Fruit fly (Drosophila melanogaster) whole organism, adult: ENCODE measurements around the gene CG15536.

Source experiments
- CG11617 ChIP-seq: fragments of 200-800 bp; sonication (Bioruptor generic); optimal IDR thresholded peaks from 2 replicates; lab custom pipeline; 2017; ENCODE audit warnings: mild to moderate bottlenecking, missing biosample characterization, missing genetic modification reagents, missing genetic modification characterization
- CG12768 ChIP-seq: fragments of 200-800 bp; sonication (Bioruptor generic); optimal IDR thresholded peaks from 2 replicates; lab custom pipeline; 2017; ENCODE audit warnings: missing biosample characterization, missing genetic modification characterization, mild to moderate bottlenecking, moderate library complexity, missing genetic modification reagents
- CG14711 ChIP-seq: fragments of 200-800 bp; sonication (Bioruptor generic); optimal IDR thresholded peaks from 2 replicates; lab custom pipeline; 2018; ENCODE audit warnings: missing biosample characterization, mild to moderate bottlenecking, missing genetic modification characterization, moderate library complexity
- CG1620 ChIP-seq: fragments of 200-800 bp; sonication (Bioruptor generic); optimal IDR thresholded peaks from 2 replicates; lab custom pipeline; 2016; ENCODE audit warnings: missing biosample characterization, missing genetic modification characterization
- CG33017 ChIP-seq: fragments of 200-800 bp; sonication (Bioruptor generic); optimal IDR thresholded peaks from 2 replicates; lab custom pipeline; 2018; ENCODE audit warnings: missing biosample characterization, mild to moderate bottlenecking, missing genetic modification characterization, moderate library complexity
- CG5204 ChIP-seq: fragments of 200-800 bp; sonication (Bioruptor generic); optimal IDR thresholded peaks from 2 replicates; lab custom pipeline; 2016; ENCODE audit warnings: missing biosample characterization, missing genetic modification characterization
- CG7045 ChIP-seq: fragments of 200-800 bp; sonication (Bioruptor generic); optimal IDR thresholded peaks from 2 replicates; lab custom pipeline; 2017; ENCODE audit warnings: missing biosample characterization, mild to moderate bottlenecking, missing genetic modification characterization
- CG7101 ChIP-seq: fragments of 200-800 bp; sonication (Bioruptor generic); optimal IDR thresholded peaks from 2 replicates; lab custom pipeline; 2018; ENCODE audit warnings: missing biosample characterization, mild to moderate bottlenecking, missing genetic modification characterization, moderate library complexity
- Clk ChIP-seq: fragments of 200-800 bp; sonication (Bioruptor generic); optimal IDR thresholded peaks from 2 replicates; lab custom pipeline; 2017; ENCODE audit warnings: missing biosample characterization, missing genetic modification characterization
- Crg-1 ChIP-seq: fragments of 200-800 bp; sonication (Bioruptor generic); optimal IDR thresholded peaks from 2 replicates; lab custom pipeline; 2016; ENCODE audit warnings: missing biosample characterization, missing genetic modification characterization
- Hr96 ChIP-seq: fragments of 200-800 bp; sonication (Bioruptor generic); optimal IDR thresholded peaks from 2 replicates; lab custom pipeline; 2016; ENCODE audit warnings: missing biosample characterization, missing genetic modification characterization
- Mnt ChIP-seq: fragments of 200-800 bp; sonication (Bioruptor generic); optimal IDR thresholded peaks from 2 replicates; lab custom pipeline; 2016; ENCODE audit warnings: missing biosample characterization, mild to moderate bottlenecking, missing genetic modification characterization
- bab1 ChIP-seq: fragments of 200-800 bp; sonication (Bioruptor generic); optimal IDR thresholded peaks from 3 replicates; lab custom pipeline; 2019; ENCODE audit warnings: missing biosample characterization, mild to moderate bottlenecking, missing genetic modification characterization, moderate library complexity
- cic ChIP-seq: fragments of 200-800 bp; sonication (Bioruptor generic); optimal IDR thresholded peaks from 2 replicates; lab custom pipeline; 2017; ENCODE audit warnings: missing biosample characterization, mild to moderate bottlenecking, missing genetic modification characterization, moderate library complexity
- cnc ChIP-seq, 2 experiments: fragments of >200 bp; optimal IDR thresholded peaks; 2 replicates each; lab custom pipeline; 2017
- kay ChIP-seq: fragments of 200-800 bp; sonication (Bioruptor generic); peaks from one replicate; lab custom pipeline; 2016; ENCODE audit warnings: missing biosample characterization, missing genetic modification characterization, borderline replicate concordance
- ovo ChIP-seq: fragments of 200-800 bp; sonication (Bioruptor generic); optimal IDR thresholded peaks from 2 replicates; lab custom pipeline; 2016; ENCODE audit warnings: missing biosample characterization, missing genetic modification characterization
- pad ChIP-seq: fragments of 200-800 bp; sonication (Bioruptor generic); optimal IDR thresholded peaks from 3 replicates; lab custom pipeline; 2017; ENCODE audit warnings: missing biosample characterization, missing genetic modification characterization, mild to moderate bottlenecking, moderate library complexity, missing genetic modification reagents
- tj ChIP-seq: fragments of 200-800 bp; sonication (Bioruptor generic); optimal IDR thresholded peaks from 3 replicates; lab custom pipeline; 2017; ENCODE audit warnings: missing biosample characterization, mild to moderate bottlenecking, missing genetic modification characterization, moderate library complexity
- toe ChIP-seq: fragments of 200-800 bp; sonication (Bioruptor generic); optimal IDR thresholded peaks from 2 replicates; lab custom pipeline; 2016; ENCODE audit warnings: missing biosample characterization, missing genetic modification characterization

Gene CG15536

dm6 chr3R:30431258-30432114, 6.5 kb upstream of the CG15536 start, which contains the start of gene CG15534:
Gene CG15534, plus strand, starts transcription at chr3R:30432064.
- TF ChIP-seq toe (GFP tag; lab: Kevin White, UChicago) (no peak), CG11617 (GFP tag; lab: Kevin White, UChicago) (no peak), bab1 (GFP tag; lab: Kevin White, UChicago) (no peak), Hr96 (GFP tag; lab: Kevin White, UChicago) (no peak), cnc (optimal IDR thresholded peaks at IDR 0.05; lab: Kevin White, UChicago) (no peak), Crg-1 (no peak), tj (GFP tag; lab: Kevin White, UChicago) (no peak), pad (GFP tag; lab: Kevin White, UChicago) (no peak), CG1620 (GFP tag; lab: Kevin White, UChicago) (no peak), CG5204 (no peak), CG7045 (GFP tag; lab: Kevin White, UChicago) (no peak), Mnt (no peak), cic (no peak), CG12768 (GFP tag; lab: Kevin White, UChicago) (no peak), CG7101 (tag; lab: Kevin White, UChicago) (no peak), Clk (no peak), CG14711 (no peak)

dm6 chr3R:30428459-30428858, 3.5 kb upstream of the CG15536 start, which contains the start of gene CG15533:
Gene CG15533, plus strand, starts transcription at chr3R:30428820.
- TF ChIP-seq CG7101 (tag; lab: Kevin White, UChicago) = no peak
- TF ChIP-seq Mnt = no peak
- TF ChIP-seq Crg-1 = no peak
- TF ChIP-seq Hr96 (GFP tag; lab: Kevin White, UChicago) = no peak
- no peak for TF ChIP-seq toe (GFP tag; lab: Kevin White, UChicago)
- TF ChIP-seq CG7045 (GFP tag; lab: Kevin White, UChicago) = no peak
- TF ChIP-seq pad (GFP tag; lab: Kevin White, UChicago) = no peak
- TF ChIP-seq CG1620 (GFP tag; lab: Kevin White, UChicago) = no peak
- TF ChIP-seq CG14711 = no peak
- no peak for TF ChIP-seq kay
- no peak for TF ChIP-seq CG12768 (GFP tag; lab: Kevin White, UChicago)
- TF ChIP-seq cnc (optimal IDR thresholded peaks at IDR 0.05; lab: Kevin White, UChicago) = no peak
- TF ChIP-seq ovo (GFP tag; lab: Kevin White, UChicago) = no peak

- peak; percentile 23 for TF ChIP-seq CG7045 (GFP tag; lab: Kevin White, UChicago)
- peak; percentile 13 for TF ChIP-seq CG33017 (tag; lab: Kevin White, UChicago)
- no peak for TF ChIP-seq ovo (GFP tag; lab: Kevin White, UChicago)
- peak; percentile 47 for TF ChIP-seq Hr96 (GFP tag; lab: Kevin White, UChicago)
- peak; percentile 83 for TF ChIP-seq CG12768 (GFP tag; lab: Kevin White, UChicago)
- TF ChIP-seq CG1620 (GFP tag; lab: Kevin White, UChicago) = peak; percentile 1
- peak; percentile 80 for TF ChIP-seq toe (GFP tag; lab: Kevin White, UChicago)
- TF ChIP-seq tj (GFP tag; lab: Kevin White, UChicago) = peak; percentile 15
- no peak for TF ChIP-seq CG14711
- peak; percentile 55 for TF ChIP-seq CG5204
- TF ChIP-seq bab1 (GFP tag; lab: Kevin White, UChicago) = peak; percentile 67
- TF ChIP-seq Crg-1 = no peak
- TF ChIP-seq kay = no peak
- peak; percentile 36 for TF ChIP-seq CG11617 (GFP tag; lab: Kevin White, UChicago)
- peak; percentile 39 for TF ChIP-seq Mnt
- TF ChIP-seq cic = peak; percentile 46
- TF ChIP-seq cnc (optimal IDR thresholded peaks at IDR 0.05; lab: Kevin White, UChicago) = no peak
- no peak for TF ChIP-seq pad (GFP tag; lab: Kevin White, UChicago)
- no peak for TF ChIP-seq CG7101 (tag; lab: Kevin White, UChicago)
- no peak for TF ChIP-seq Clk
These were observed 2.9 kb upstream of the CG15536 start, which contains the start of gene CG2218 for dm6 chr3R:30427805-30428359. Gene CG2218, minus strand, starts transcription at chr3R:30428276.

- TF ChIP-seq Clk (no peak), cic (no peak)
These were observed 1.7 kb upstream of the CG15536 start for dm6 chr3R:30426626-30427025.

- TF ChIP-seq toe (GFP tag; lab: Kevin White, UChicago) = no peak
- no peak for TF ChIP-seq cic
- TF ChIP-seq CG12768 (GFP tag; lab: Kevin White, UChicago) = peak; percentile 16
- TF ChIP-seq Crg-1 = no peak
- TF ChIP-seq CG33017 (tag; lab: Kevin White, UChicago) = no peak
- TF ChIP-seq CG5204 = no peak
- TF ChIP-seq CG11617 (GFP tag; lab: Kevin White, UChicago) = no peak
These were observed 660 bp upstream of the CG15536 start for dm6 chr3R:30425622-30426021.

- TF ChIP-seq pad (GFP tag; lab: Kevin White, UChicago) = peak; percentile 25
- no peak for TF ChIP-seq CG14711
- TF ChIP-seq toe (GFP tag; lab: Kevin White, UChicago) = peak; percentile 43
- TF ChIP-seq cnc (optimal IDR thresholded peaks at IDR 0.05; lab: Kevin White, UChicago) = no peak
- TF ChIP-seq Clk = peak; percentile 21
- peak; percentile 46 for TF ChIP-seq bab1 (GFP tag; lab: Kevin White, UChicago)
- peak; percentile 92 for TF ChIP-seq kay
- TF ChIP-seq Mnt = peak; percentile 90
- peak; percentile 36 for TF ChIP-seq CG11617 (GFP tag; lab: Kevin White, UChicago)
- TF ChIP-seq CG7101 (tag; lab: Kevin White, UChicago) = peak; percentile 50
- peak; percentile 23 for TF ChIP-seq cic
- no peak for TF ChIP-seq CG12768 (GFP tag; lab: Kevin White, UChicago)
- TF ChIP-seq CG1620 (GFP tag; lab: Kevin White, UChicago) = no peak
- TF ChIP-seq CG7045 (GFP tag; lab: Kevin White, UChicago) = no peak
- TF ChIP-seq CG5204 = peak; percentile 41
These were observed 1.3 kb downstream of the CG15536 start, which contains the start of the genes CG15535 and mRpS18C for dm6 chr3R:30423695-30424094. Gene CG15535, minus strand, starts transcription at chr3R:30423929. Gene mRpS18C, plus strand, starts transcription at chr3R:30423974.
